Worm (Caenorhabditis elegans): ENCODE data around the gene cest-24.

DNA sequence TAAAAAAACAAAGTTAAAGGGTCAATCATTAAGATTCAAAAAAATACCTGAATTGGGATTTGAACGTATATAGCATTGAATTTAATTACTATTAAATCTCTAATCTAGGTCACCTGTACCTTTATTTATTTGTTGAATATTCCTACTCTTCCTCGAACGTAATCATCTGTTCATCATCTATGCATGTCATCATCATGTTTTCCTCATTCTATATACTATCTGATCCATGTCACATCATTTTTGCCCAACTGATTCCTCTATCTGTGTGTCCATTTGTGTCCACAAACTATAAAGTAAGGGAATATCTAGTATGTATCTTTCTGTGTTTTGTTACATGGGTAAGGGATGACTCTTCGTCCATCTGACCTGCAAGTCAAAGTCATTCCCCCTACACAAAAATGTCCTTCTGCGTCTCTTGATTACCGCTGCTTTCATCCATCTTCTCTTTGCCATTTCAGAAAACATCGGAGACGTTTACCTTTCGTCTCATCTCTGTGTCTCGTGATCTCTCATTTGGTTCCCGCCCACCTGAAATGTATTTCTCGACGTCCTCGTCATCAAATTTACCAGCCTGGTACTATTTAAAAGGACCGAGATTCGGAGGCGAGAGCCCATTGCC, 6.1 kb downstream of the cest-24 start:
- TF ChIP-seq unc-62 (GFP tag; optimal IDR thresholded peaks at IDR 0.05): no peak
- TF ChIP-seq snpc-4 (tag; optimal IDR thresholded peaks at IDR 0.05): no peak
- TF ChIP-seq lin-32 (GFP tag; optimal IDR thresholded peaks at IDR 0.05): no peak
- TF ChIP-seq blmp-1 (tag; optimal IDR thresholded peaks at IDR 0.05): no peak

Measured in whole organism, mixed stage, embryonic.